Worm (Caenorhabditis elegans): ENCODE data around the gene K09C4.7.

The K09C4.7 gene

DNA sequence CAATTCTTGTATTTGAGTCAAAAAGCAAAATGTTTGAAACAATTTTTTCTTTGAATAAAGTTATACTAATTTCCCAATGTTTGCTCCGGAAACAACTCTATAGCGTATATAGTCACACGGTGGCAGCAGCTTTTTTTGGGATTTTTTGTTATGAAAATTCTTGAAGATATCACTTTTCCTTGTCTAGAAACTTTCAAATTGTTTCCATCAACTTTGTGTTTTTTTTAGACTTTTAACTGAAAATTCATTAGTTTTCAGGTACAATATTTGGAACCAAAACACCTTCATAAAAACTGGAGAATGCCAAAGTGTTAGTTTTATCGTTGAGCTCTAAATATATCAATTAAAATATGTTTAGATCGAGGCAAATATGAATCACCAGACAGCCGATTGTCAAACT lies at the start of gene K09C4.7:
TSS of gene K09C4.7 (plus strand) at position 301 of the 400 bp plus-strand sequence.
- no peak for TF ChIP-seq dao-5 (tag; optimal IDR thresholded peaks at IDR 0.05)
- TF ChIP-seq him-1 (tag; optimal IDR thresholded peaks at IDR 0.05): no peak
- TF ChIP-seq W03F9.2 (tag; optimal IDR thresholded peaks at IDR 0.05): no peak

DNA sequence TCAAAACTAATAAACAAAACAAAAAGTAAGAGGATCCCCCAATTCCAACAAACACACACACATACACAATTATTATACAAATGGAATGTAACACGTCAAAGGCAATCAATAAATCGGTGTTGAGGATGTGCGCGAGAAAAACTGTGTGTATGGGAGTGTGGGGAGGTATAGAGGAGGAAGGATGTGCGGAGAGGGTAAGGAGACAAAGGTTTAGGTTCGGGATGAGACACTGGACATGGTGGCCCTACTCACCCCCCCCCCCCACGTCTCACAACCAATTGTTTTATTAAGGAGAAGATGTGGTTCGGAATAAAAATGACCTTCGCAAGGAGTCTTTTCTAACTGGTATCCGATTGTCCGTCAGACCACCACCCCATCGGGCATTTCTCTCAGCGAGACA lies 49.5 kb upstream of the K09C4.7 start:
- TF ChIP-seq him-1 (tag; optimal IDR thresholded peaks at IDR 0.05): no peak
- no peak for TF ChIP-seq W03F9.2 (tag; optimal IDR thresholded peaks at IDR 0.05)
- TF ChIP-seq dao-5 (tag; optimal IDR thresholded peaks at IDR 0.05): no peak

DNA sequence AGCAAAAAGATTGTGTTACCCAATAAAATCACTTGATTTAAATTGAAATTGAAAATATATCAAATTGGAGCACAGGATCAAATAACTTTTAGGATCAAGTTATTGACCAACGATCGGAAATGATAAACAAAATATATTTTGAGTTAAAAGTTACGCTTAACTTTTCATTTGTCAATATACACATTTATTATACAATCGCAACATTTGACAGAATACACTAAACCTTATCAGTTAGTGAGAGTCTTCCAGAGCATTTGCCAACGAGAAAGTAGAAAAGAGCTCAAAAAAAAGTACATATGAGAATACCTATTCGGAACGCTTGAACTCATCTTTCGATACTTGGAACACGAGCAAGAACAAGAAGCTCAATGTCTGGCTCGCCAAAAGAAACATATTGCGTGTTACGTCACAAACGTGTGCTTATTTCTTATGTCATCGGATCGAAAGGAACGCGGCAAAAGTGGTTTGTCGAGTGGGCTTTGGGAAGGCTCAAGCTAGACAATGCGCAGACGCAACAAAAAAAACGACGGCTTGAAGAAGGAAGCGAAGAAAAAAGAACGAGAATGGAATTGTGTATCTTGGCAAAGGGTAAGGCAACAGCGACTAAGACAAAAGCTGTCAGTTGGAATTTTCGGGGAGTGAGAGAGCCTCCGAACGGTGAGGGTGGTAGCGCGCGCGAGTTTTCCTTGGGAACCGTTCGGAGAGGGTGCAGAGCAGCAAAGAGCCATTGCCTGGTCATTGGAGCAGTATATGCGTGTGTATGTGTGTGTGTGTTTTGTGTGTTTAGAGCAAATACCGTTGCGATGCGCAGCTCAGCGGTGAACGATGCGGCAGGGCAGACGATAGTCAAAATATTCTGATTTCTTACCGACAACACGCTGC lies 46.1 kb upstream of the K09C4.7 start:
- no peak for TF ChIP-seq dao-5 (tag; optimal IDR thresholded peaks at IDR 0.05)
- TF ChIP-seq him-1 (tag; optimal IDR thresholded peaks at IDR 0.05): no peak
- no peak for TF ChIP-seq W03F9.2 (tag; optimal IDR thresholded peaks at IDR 0.05)

DNA sequence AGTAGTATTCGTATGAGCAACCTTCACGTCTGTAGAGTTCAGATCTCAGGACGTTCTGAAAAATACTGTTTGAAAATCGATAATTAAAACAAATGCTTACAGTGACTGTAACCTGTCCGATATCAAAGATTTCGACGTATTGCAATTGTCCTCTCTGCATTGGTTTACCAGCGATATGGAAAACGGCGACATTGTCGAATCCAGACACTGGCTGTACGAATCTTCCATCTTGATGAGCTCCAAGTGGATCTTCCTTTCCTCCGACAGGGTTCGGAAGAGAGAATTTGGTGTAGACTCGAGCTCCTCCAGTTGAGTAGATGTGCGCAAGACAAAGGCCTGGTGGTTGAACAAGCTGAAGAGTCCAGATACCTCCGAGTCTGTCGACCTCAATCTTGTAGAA lies 44.0 kb upstream of the K09C4.7 start:
- TF ChIP-seq dao-5 (tag; optimal IDR thresholded peaks at IDR 0.05): no peak
- no peak for TF ChIP-seq W03F9.2 (tag; optimal IDR thresholded peaks at IDR 0.05)
- no peak for TF ChIP-seq him-1 (tag; optimal IDR thresholded peaks at IDR 0.05)

DNA sequence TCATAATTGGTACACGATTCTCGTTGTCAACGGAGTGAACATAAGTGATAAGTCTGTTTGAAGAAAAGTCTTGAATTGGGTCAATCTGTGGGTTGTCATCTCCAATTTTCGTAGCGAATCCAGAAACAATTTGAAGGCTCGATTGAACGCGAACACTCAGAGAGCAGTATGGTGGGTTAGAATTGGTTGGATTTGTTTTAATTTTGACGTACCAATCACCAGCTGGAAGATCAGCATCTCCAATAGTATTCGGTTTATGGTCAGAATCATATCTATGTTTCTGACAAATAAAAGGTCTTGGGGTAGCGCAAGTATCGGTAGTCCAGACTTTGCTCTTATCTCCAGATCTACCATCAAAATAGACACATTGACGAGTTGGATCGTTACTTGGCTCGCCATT lies 42.1 kb upstream of the K09C4.7 start:
- TF ChIP-seq W03F9.2 (tag; optimal IDR thresholded peaks at IDR 0.05): no peak
- no peak for TF ChIP-seq him-1 (tag; optimal IDR thresholded peaks at IDR 0.05)
- TF ChIP-seq dao-5 (tag; optimal IDR thresholded peaks at IDR 0.05): no peak

DNA sequence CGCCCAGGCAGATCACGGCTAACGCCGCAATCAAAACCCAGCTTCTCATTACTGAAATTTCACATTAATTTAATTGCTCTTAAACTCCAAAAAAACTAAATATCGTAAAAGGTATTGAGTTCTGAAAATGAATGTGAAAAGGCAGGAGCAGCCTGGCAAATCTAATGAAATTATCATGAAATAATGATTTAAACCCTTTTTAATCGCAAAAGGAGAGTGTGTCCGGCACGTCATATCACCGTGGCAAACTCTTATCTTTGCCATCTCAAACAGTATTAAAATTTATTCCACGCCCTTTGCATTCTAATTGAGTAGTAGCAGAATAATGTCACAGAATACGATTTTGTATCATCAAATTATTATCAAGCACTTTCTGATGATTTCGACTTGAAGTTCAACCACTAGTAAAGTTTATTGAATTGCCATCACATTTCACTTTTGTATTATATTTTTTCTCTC lies 37.3 kb upstream of the K09C4.7 start, which contains the start of gene F28B4.3:
TSS of gene F28B4.3 (minus strand) at position 51 of the 459 bp plus-strand sequence.
- TF ChIP-seq W03F9.2 (tag; optimal IDR thresholded peaks at IDR 0.05) (no peak), him-1 (tag; optimal IDR thresholded peaks at IDR 0.05) (no peak), dao-5 (tag; optimal IDR thresholded peaks at IDR 0.05) (no peak)

DNA sequence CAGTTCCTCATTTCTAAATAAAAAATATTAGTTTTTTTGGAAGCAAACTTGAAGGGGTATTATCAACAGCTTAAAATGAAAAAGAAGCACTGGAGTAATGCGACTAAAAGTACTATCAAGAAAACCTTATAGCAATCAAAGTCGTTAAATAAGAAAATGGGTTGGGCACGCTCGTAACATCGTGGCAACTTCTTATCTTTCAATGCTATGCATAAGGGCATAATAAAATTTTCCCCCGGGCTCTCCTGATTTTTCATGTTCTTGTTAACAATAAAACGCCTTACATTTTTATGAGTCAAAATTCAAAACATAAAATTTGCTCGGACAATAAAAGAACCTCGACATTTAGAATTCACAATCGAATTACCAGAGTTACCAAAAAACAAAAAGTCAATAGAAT lies 29.1 kb upstream of the K09C4.7 start, which contains the start of gene irg-7:
TSS of gene irg-7 (minus strand) at position 23 of the 400 bp plus-strand sequence.
- no peak for TF ChIP-seq W03F9.2 (tag; optimal IDR thresholded peaks at IDR 0.05)
- no peak for TF ChIP-seq dao-5 (tag; optimal IDR thresholded peaks at IDR 0.05)
- no peak for TF ChIP-seq him-1 (tag; optimal IDR thresholded peaks at IDR 0.05)

DNA sequence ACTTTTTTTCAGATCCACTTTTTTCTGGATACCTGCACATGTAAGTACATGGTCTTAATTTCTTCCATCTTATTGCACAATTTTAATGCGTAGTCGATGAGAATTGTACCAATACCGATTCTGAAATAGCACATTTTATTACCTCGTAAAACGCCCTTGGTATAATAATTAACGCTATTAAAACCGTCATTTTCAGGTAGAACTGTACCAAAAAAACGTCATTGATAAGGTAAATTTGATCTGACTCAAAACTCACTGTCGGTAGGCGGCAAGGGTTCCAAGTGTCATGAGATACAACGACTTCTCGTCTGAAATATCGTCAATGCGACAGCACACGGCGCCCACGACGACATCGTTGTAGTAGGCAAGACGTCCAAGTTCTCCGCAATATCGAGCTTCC lies 28.3 kb upstream of the K09C4.7 start:
- TF ChIP-seq him-1 (tag; optimal IDR thresholded peaks at IDR 0.05) (no peak), W03F9.2 (tag; optimal IDR thresholded peaks at IDR 0.05) (no peak), dao-5 (tag; optimal IDR thresholded peaks at IDR 0.05) (no peak)

DNA sequence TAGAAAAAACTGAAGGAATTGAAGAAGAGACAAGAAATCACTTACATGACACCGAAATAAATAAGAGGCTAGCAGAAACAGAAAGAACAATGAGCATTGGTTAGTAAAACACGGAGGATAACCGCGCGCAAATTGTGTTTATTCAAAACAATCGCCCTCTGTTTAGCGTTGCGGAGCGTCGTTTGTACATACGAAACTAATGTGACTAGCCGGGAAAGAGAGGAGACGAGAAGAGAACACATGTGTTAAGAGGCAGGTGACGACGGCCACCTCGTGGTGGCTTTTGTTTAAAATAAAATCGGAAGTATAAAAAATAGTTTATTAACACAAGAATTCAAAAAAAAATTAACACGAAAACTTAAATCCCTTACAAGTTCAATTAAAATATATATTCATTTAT lies 26.9 kb upstream of the K09C4.7 start, which contains the start of gene F40F4.7:
TSS of gene F40F4.7 (minus strand) at position 122 of the 400 bp plus-strand sequence.
- TF ChIP-seq W03F9.2 (tag; optimal IDR thresholded peaks at IDR 0.05) (no peak), him-1 (tag; optimal IDR thresholded peaks at IDR 0.05) (no peak), dao-5 (tag; optimal IDR thresholded peaks at IDR 0.05) (no peak)

DNA sequence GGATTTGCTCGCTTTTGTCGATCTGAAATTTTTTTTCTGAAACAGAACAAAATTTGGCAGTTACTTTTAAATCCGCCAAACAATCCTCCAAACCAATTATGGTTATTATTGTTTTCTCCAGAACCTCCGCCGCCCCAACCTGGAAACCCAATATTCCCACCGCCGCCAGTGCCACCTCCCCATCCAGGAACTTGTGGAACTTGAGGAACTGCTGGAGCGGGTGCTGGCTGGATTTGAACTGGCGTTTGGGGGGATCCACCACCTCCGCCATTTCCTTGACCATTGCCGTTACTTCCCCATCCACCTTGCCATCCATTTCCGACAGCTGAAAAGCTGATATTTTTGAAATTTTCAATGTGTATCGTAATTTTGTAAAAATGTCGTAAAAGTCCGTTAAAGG lies 24.9 kb upstream of the K09C4.7 start:
- TF ChIP-seq dao-5 (tag; optimal IDR thresholded peaks at IDR 0.05): no peak
- no peak for TF ChIP-seq him-1 (tag; optimal IDR thresholded peaks at IDR 0.05)
- no peak for TF ChIP-seq W03F9.2 (tag; optimal IDR thresholded peaks at IDR 0.05)

DNA sequence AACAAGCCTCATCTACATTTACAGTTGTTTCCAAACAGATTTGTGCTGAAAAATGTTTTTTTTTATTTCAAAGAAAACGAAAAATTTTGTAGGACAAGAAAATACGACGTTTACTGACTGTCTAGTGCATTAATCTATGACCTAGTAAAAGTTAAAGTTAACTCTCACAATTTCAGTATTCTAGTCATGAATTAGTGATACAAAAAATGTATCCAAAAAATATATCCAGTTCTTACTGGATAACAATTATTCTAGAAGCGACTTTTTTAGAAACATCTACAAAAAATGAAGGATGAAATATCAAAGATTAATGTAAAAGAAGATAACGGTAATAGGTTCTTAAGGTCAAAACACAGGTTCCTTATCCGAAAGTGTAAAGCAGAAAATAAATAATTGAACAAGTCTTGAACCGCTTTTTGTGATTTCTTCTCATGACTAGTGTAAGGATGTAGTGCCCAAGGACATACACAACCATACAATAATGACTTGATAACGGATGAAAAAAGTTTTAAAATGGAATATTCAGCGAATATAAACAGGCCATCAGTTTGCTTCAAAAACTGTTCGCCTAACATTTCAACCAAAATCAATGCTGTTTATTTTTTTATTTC lies 22.1 kb upstream of the K09C4.7 start, which contains the start of gene pqn-37:
TSS of gene pqn-37 (minus strand) at position 51 of the 611 bp plus-strand sequence.
- TF ChIP-seq dao-5 (tag; optimal IDR thresholded peaks at IDR 0.05): no peak
- TF ChIP-seq W03F9.2 (tag; optimal IDR thresholded peaks at IDR 0.05): no peak
- TF ChIP-seq him-1 (tag; optimal IDR thresholded peaks at IDR 0.05): no peak

DNA sequence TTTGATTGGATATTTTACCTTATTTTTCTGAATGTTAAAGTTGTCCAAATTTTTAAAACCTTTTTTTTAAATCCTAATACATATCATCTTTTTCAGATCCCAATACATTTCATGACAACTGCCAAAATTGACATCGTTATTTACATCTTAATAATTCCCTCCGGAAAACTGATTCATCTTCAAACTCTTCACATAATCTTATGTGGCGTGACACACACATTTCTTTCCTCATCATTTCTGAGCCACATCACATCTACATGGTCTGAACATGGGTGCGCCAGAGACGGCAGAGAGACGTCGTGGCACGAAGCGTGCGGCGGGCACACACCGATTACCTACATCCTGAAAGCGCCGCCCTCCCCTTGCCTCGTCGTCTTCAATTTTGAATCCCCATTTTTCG lies 20.2 kb upstream of the K09C4.7 start, which contains the start of gene tba-9:
TSS of gene tba-9 (plus strand) at position 301 of the 400 bp plus-strand sequence.
- TF ChIP-seq W03F9.2 (tag; optimal IDR thresholded peaks at IDR 0.05) (no peak), dao-5 (tag; optimal IDR thresholded peaks at IDR 0.05) (no peak), him-1 (tag; optimal IDR thresholded peaks at IDR 0.05) (no peak)

DNA sequence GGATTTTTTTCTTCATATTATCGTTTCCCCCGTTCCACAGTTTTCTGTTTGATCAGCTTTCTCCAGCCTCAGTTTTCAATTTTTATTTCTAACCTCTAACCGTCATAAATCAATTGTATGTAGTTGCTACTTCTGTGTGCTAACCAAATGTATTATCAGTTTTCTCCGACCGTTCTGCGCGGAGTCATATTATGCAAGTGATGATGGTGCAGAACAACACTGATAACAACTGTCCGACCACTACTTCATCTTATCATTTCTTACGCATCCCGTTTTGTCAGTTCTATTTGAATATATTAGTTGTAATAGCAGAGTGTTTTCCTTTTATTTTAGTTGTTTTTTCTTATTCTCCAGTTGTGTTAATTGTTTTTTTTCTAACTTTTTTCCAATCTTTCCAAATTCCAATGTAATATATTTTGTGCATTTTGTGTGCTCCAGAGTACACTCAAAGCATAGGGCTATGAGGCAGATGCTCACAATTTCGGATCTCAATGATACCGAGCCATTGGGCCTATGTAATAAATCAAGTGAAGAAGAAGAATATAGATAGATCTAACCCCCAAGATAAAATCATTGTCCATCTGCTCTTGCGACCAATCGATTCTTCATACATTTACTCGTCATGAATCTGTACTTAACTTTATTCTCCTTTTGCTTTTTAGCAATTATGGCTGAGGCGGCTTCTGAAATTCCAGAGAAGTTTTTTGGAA lies 15.7 kb upstream of the K09C4.7 start, which contains the start of gene lbp-3:
TSS of gene lbp-3 (plus strand) at position 589 of the 710 bp plus-strand sequence.
- TF ChIP-seq dao-5 (tag; optimal IDR thresholded peaks at IDR 0.05) (no peak), W03F9.2 (tag; optimal IDR thresholded peaks at IDR 0.05) (no peak), him-1 (tag; optimal IDR thresholded peaks at IDR 0.05) (no peak)
